Fruit fly (Drosophila melanogaster) whole organism, embryonic: Measurements from ENCODE around the gene Snx3.

ENCODE experiments used
- Ada2b ChIP-seq: fragments of 200-800 bp; sonication (Bioruptor generic); IDR thresholded peaks from 2 replicates; pipeline ENCODE4 v1.3.6; 2022; ENCODE audit warnings: missing biosample characterization, missing genetic modification characterization
- Bdp1 ChIP-seq: fragments of 200-800 bp; sonication (Bioruptor generic); optimal IDR thresholded peaks from 3 replicates; lab custom pipeline; 2016; ENCODE audit warnings: missing biosample characterization, missing genetic modification characterization
- CG11723 ChIP-seq: fragments of 200-800 bp; sonication (Bioruptor generic); optimal IDR thresholded peaks from 2 replicates; lab custom pipeline; 2017; ENCODE audit warnings: missing biosample characterization, mild to moderate bottlenecking, missing genetic modification characterization
- CG13624 ChIP-seq: fragments of 200-800 bp; sonication (Bioruptor generic); optimal IDR thresholded peaks from 2 replicates; lab custom pipeline; 2016; ENCODE audit warnings: missing biosample characterization, missing genetic modification characterization
- CG14667 ChIP-seq: fragments of 200-800 bp; sonication (Bioruptor generic); IDR thresholded peaks from 2 replicates; pipeline ENCODE4 v1.3.6; 2022; ENCODE audit warnings: missing biosample characterization, missing genetic modification characterization
- CG15011 ChIP-seq: fragments of 200-800 bp; sonication (Bioruptor generic); optimal IDR thresholded peaks from 3 replicates; lab custom pipeline; 2018; ENCODE audit warnings: missing biosample characterization, mild to moderate bottlenecking, missing genetic modification characterization
- CG15514 ChIP-seq: fragments of 200-800 bp; sonication (Bioruptor generic); optimal IDR thresholded peaks from 3 replicates; lab custom pipeline; 2017; ENCODE audit warnings: missing biosample characterization, missing genetic modification characterization, mild to moderate bottlenecking, moderate library complexity, missing genetic modification reagents
- CG15601 ChIP-seq: fragments of 200-800 bp; sonication (Bioruptor generic); optimal IDR thresholded peaks from 3 replicates; lab custom pipeline; 2019; ENCODE audit warnings: missing biosample characterization, mild to moderate bottlenecking, missing genetic modification characterization, moderate library complexity
- CG17328 ChIP-seq: fragments of 200-800 bp; sonication (Bioruptor generic); IDR thresholded peaks from 2 replicates; pipeline ENCODE4 v1.3.6; 2022; ENCODE audit warnings: missing biosample characterization, missing genetic modification characterization
- CG17385 ChIP-seq: fragments of 200-800 bp; sonication (Bioruptor generic); optimal IDR thresholded peaks from 3 replicates; lab custom pipeline; 2018; ENCODE audit warnings: missing biosample characterization, mild to moderate bottlenecking, missing genetic modification characterization
- CG17912 ChIP-seq: fragments of 200-800 bp; sonication (Bioruptor generic); optimal IDR thresholded peaks from 2 replicates; lab custom pipeline; 2018; ENCODE audit warnings: missing biosample characterization, mild to moderate bottlenecking, missing genetic modification characterization
- CG18011 ChIP-seq: fragments of 200-800 bp; sonication (Bioruptor generic); optimal IDR thresholded peaks from 2 replicates; lab custom pipeline; 2017; ENCODE audit warnings: missing biosample characterization, missing genetic modification characterization, mild to moderate bottlenecking, moderate library complexity, missing genotype
- CG2116 ChIP-seq: fragments of 200-800 bp; sonication (Bioruptor generic); optimal IDR thresholded peaks from 3 replicates; lab custom pipeline; 2018; ENCODE audit warnings: missing biosample characterization, mild to moderate bottlenecking, missing genetic modification characterization
- CG2678 ChIP-seq: fragments of 200-800 bp; sonication (Bioruptor generic); optimal IDR thresholded peaks from 3 replicates; lab custom pipeline; 2019; ENCODE audit warnings: missing biosample characterization, mild to moderate bottlenecking, missing genetic modification characterization, moderate library complexity
- CG4707 ChIP-seq: fragments of 200-800 bp; sonication (Bioruptor generic); optimal IDR thresholded peaks from 2 replicates; lab custom pipeline; 2018; ENCODE audit warnings: missing biosample characterization, mild to moderate bottlenecking, missing genetic modification characterization, moderate library complexity
- CG6791 ChIP-seq: fragments of 200-800 bp; sonication (Bioruptor generic); IDR thresholded peaks from 3 replicates; pipeline ENCODE4 v1.3.6; 2022; ENCODE audit warnings: missing biosample characterization, missing genetic modification characterization; ENCODE audit not compliant: partially characterized antibody
- CG8290 ChIP-seq, 3 experiments: fragments of 200-800 bp; sonication (Bioruptor generic); optimal IDR thresholded peaks; 2 replicates each; lab custom pipeline; 2016 to 2019; ENCODE audit warnings: missing biosample characterization in 3 of 3, missing genetic modification characterization in 3 of 3, mild to moderate bottlenecking in 2 of 3, moderate library complexity in 1 of 3
- CG8478 ChIP-seq: fragments of >200 bp; optimal IDR thresholded peaks from 2 replicates; lab custom pipeline; 2018
- Dp ChIP-seq: fragments of 200-800 bp; sonication (Bioruptor generic); optimal IDR thresholded peaks from 2 replicates; lab custom pipeline; 2018; ENCODE audit warnings: missing biosample characterization, mild to moderate bottlenecking, missing genetic modification characterization, moderate library complexity
- Hr51 ChIP-seq, 2 experiments: fragments of 200-800 bp; sonication (Bioruptor generic); optimal IDR thresholded peaks; 2 replicates in 1 of 2; 3 replicates in 1 of 2; lab custom pipeline; 2016 to 2018; ENCODE audit warnings: missing biosample characterization in 2 of 2, missing genetic modification characterization in 2 of 2, mild to moderate bottlenecking in 1 of 2, moderate library complexity in 1 of 2
- Mad ChIP-seq: fragments of 200-800 bp; sonication (Bioruptor generic); optimal IDR thresholded peaks from 2 replicates; lab custom pipeline; 2016; ENCODE audit warnings: missing biosample characterization, missing genetic modification characterization
- Med ChIP-seq: fragments of 200-800 bp; sonication (Bioruptor generic); peaks from one replicate; lab custom pipeline; 2016; ENCODE audit warnings: missing biosample characterization, missing genetic modification characterization, mild to moderate bottlenecking, inconsistent platforms, moderate library complexity
- Meics ChIP-seq: fragments of 200-800 bp; sonication (Bioruptor generic); optimal IDR thresholded peaks from 2 replicates; lab custom pipeline; 2017; ENCODE audit warnings: missing biosample characterization, mild to moderate bottlenecking, missing genetic modification characterization
- Mes4 ChIP-seq: fragments of 200-800 bp; sonication (Bioruptor generic); optimal IDR thresholded peaks from 2 replicates; lab custom pipeline; 2016; ENCODE audit warnings: missing biosample characterization, missing genetic modification characterization
- NC2α ChIP-seq: fragments of 200-800 bp; sonication (Bioruptor generic); optimal IDR thresholded peaks from 2 replicates; lab custom pipeline; 2016; ENCODE audit warnings: missing biosample characterization, missing genetic modification characterization
- Nf-YA ChIP-seq: fragments of 200-800 bp; sonication (Bioruptor generic); IDR thresholded peaks from 2 replicates; pipeline ENCODE4 v1.3.6; 2022; ENCODE audit warnings: missing biosample characterization, missing genetic modification characterization
- Oli ChIP-seq: fragments of 200-800 bp; sonication (Bioruptor generic); optimal IDR thresholded peaks from 2 replicates; lab custom pipeline; 2018; ENCODE audit warnings: missing biosample characterization, mild to moderate bottlenecking, missing genetic modification characterization, moderate library complexity
- Ssrp ChIP-seq: fragments of 200-800 bp; sonication (Bioruptor generic); optimal IDR thresholded peaks from 2 replicates; lab custom pipeline; 2018; ENCODE audit warnings: missing biosample characterization, mild to moderate bottlenecking, missing genetic modification characterization, moderate library complexity
- Vsx1 ChIP-seq: fragments of 200-800 bp; sonication (Bioruptor generic); optimal IDR thresholded peaks from 2 replicates; lab custom pipeline; 2017; ENCODE audit warnings: missing biosample characterization, mild to moderate bottlenecking, missing genetic modification characterization, missing genetic modification reagents
- Xbp1 ChIP-seq: fragments of 200-800 bp; sonication (Bioruptor generic); optimal IDR thresholded peaks from 3 replicates; lab custom pipeline; 2016; ENCODE audit warnings: missing biosample characterization, mild to moderate bottlenecking, missing genetic modification characterization
- abd-A ChIP-seq: fragments of 200-800 bp; sonication (Bioruptor generic); optimal IDR thresholded peaks from 3 replicates; lab custom pipeline; 2019; ENCODE audit warnings: missing biosample characterization, mild to moderate bottlenecking, missing genetic modification characterization, moderate library complexity
- ap ChIP-seq: fragments of 200-800 bp; sonication (Bioruptor generic); IDR thresholded peaks from 2 replicates; pipeline ENCODE4 v1.3.6; 2022; ENCODE audit warnings: missing biosample characterization, missing genetic modification characterization
- ara ChIP-seq: fragments of 200-800 bp; sonication (Bioruptor generic); IDR thresholded peaks from 2 replicates; pipeline ENCODE4 v1.3.6; 2022; ENCODE audit warnings: missing biosample characterization, missing genetic modification characterization
- ase ChIP-seq: fragments of 200-800 bp; sonication (Bioruptor generic); IDR thresholded peaks from 3 replicates; pipeline ENCODE4 v1.3.6; 2022; ENCODE audit warnings: missing biosample characterization, missing genetic modification characterization
- az2 ChIP-seq: fragments of 200-800 bp; sonication (Bioruptor generic); optimal IDR thresholded peaks from 3 replicates; lab custom pipeline; 2016; ENCODE audit warnings: missing biosample characterization, missing genetic modification characterization
- bab2 ChIP-seq: fragments of 200-800 bp; sonication (Bioruptor generic); optimal IDR thresholded peaks from 2 replicates; lab custom pipeline; 2016; ENCODE audit warnings: missing biosample characterization, missing genetic modification characterization
- btn ChIP-seq: fragments of 200-800 bp; sonication (Bioruptor generic); optimal IDR thresholded peaks from 2 replicates; lab custom pipeline; 2016; ENCODE audit warnings: missing biosample characterization, missing genetic modification characterization
- ci ChIP-seq: fragments of 200-800 bp; sonication (Bioruptor generic); IDR thresholded peaks from 3 replicates; pipeline ENCODE4 v1.3.6; 2022; ENCODE audit warnings: missing biosample characterization, missing genetic modification characterization
- da ChIP-seq: fragments of 200-800 bp; sonication (Bioruptor generic); optimal IDR thresholded peaks from 2 replicates; lab custom pipeline; 2016; ENCODE audit warnings: missing biosample characterization, missing genetic modification characterization
- esg ChIP-seq: fragments of 200-800 bp; sonication (Bioruptor generic); conservative IDR thresholded peaks from 2 replicates; pipeline ENCODE4 v1.3.6; 2022; ENCODE audit warnings: missing biosample characterization, missing genetic modification characterization
- h ChIP-seq: fragments of >200 bp; optimal IDR thresholded peaks from 2 replicates; lab custom pipeline; 2017
- hkb ChIP-seq, 2 experiments: fragments of 200-800 bp in 1 of 2; fragments of >200 bp in 1 of 2; sonication (Bioruptor generic) in 1 of 2; IDR thresholded peaks in 1 of 2; optimal IDR thresholded peaks in 1 of 2; 2 replicates each; pipeline versions ENCODE4 v1.3.6 to Lab custom; 2017 to 2022; ENCODE audit warnings: missing biosample characterization in 1 of 2, missing genetic modification characterization in 1 of 2
- ken ChIP-seq: fragments of 200-800 bp; sonication (Bioruptor generic); IDR thresholded peaks from 3 replicates; pipeline ENCODE4 v1.3.6; 2022; ENCODE audit warnings: missing biosample characterization, missing genetic modification characterization
- lov ChIP-seq, 2 experiments: fragments of 200-800 bp in 1 of 2; fragments of >200 bp in 1 of 2; sonication (Bioruptor generic) in 1 of 2; IDR thresholded peaks in 1 of 2; optimal IDR thresholded peaks in 1 of 2; 2 replicates in 1 of 2; 3 replicates in 1 of 2; pipeline versions ENCODE4 v1.3.6 to Lab custom; 2017 to 2022; ENCODE audit warnings: missing biosample characterization in 1 of 2, missing genetic modification characterization in 1 of 2
- phol ChIP-seq: fragments of 200-800 bp; sonication (Bioruptor generic); optimal IDR thresholded peaks from 3 replicates; lab custom pipeline; 2018; ENCODE audit warnings: missing biosample characterization, mild to moderate bottlenecking, missing genetic modification characterization, moderate library complexity
- slp2 ChIP-seq: fragments of 200-800 bp; sonication (Bioruptor generic); optimal IDR thresholded peaks from 2 replicates; lab custom pipeline; 2016; ENCODE audit warnings: missing biosample characterization, missing genetic modification characterization
- sqz ChIP-seq: fragments of 200-800 bp; sonication (Bioruptor generic); optimal IDR thresholded peaks from 3 replicates; lab custom pipeline; 2018; ENCODE audit warnings: missing biosample characterization, mild to moderate bottlenecking, missing genetic modification characterization
- stwl ChIP-seq: fragments of 200-800 bp; sonication (Bioruptor generic); optimal IDR thresholded peaks from 3 replicates; lab custom pipeline; 2018; ENCODE audit warnings: missing biosample characterization, mild to moderate bottlenecking, missing genetic modification characterization, moderate library complexity

Snx3 gene

dm6 chr3R:12644621-12645310 is 16.9 kb downstream of the Snx3 start (continued):
- TF ChIP-seq CG11723 (GFP tag; lab: Kevin White, UChicago) (no peak), lov (optimal IDR thresholded peaks at IDR 0.05; lab: Kevin White, UChicago) (no peak), lov (GFP tag; IDR thresholded peaks at IDR 0.05; lab: Robert Waterston, UW) (no peak), CG17385 (no peak), bab2 (GFP tag; lab: Kevin White, UChicago) (peak; percentile 11), Ssrp (tag; lab: Kevin White, UChicago) (peak; percentile 4), Nf-YA (GFP tag; lab: Robert Waterston, UW) (no peak), h (lab: Kevin White, UChicago) (no peak), CG15514 (no peak), CG17328 (GFP tag; lab: Robert Waterston, UW) (0 out of 2 replicates have a peak, but pooled peaks have one; percentile 19), abd-A (tag; lab: Kevin White, UChicago) (no peak), CG15601 (no peak), CG15011 (no peak), CG4707 (GFP tag; lab: Kevin White, UChicago) (peak; percentile 16), CG17912 (GFP tag; lab: Kevin White, UChicago) (no peak), Mad (GFP tag; lab: Kevin White, UChicago) (no peak), CG6791 (GFP tag; lab: Robert Waterston, UW) (no peak), ara (GFP tag; lab: Robert Waterston, UW) (no peak), CG8478 (lab: Kevin White, UChicago) (no peak), esg (GFP tag; lab: Robert Waterston, UW) (0 out of 2 replicates have a peak, but pooled peaks have one; percentile 12), ap (GFP tag; lab: Robert Waterston, UW) (0 out of 2 replicates have a peak, but pooled peaks have one; percentile 7), ken (no peak), Med (GFP tag; lab: Kevin White, UChicago) (peak; percentile 65), btn (GFP tag; lab: Kevin White, UChicago) (no peak), CG18011 (GFP tag; lab: Kevin White, UChicago) (no peak), Ada2b (GFP tag; lab: Robert Waterston, UW) (no peak), Dp (GFP tag; lab: Kevin White, UChicago) (no peak), phol (tag; lab: Kevin White, UChicago) (peak; percentile 6), CG2116 (no peak), Vsx1 (GFP tag; lab: Kevin White, UChicago) (no peak), da (GFP tag; lab: Kevin White, UChicago) (no peak), hkb (optimal IDR thresholded peaks at IDR 0.05; lab: Kevin White, UChicago) (no peak), hkb (GFP tag; IDR thresholded peaks at IDR 0.05; lab: Robert Waterston, UW) (no peak), CG13624 (GFP tag; lab: Kevin White, UChicago) (no peak), az2 (no peak), Xbp1 (GFP tag; lab: Kevin White, UChicago) (peak; percentile 20), CG2678 (tag; lab: Kevin White, UChicago) (peak; percentile 29), sqz (GFP tag; lab: Kevin White, UChicago) (no peak), NC2α (GFP tag; lab: Kevin White, UChicago) (no peak), ci (0 out of 3 replicates have a peak, but pooled peaks have one; percentile 51), stwl (tag; lab: Kevin White, UChicago) (no peak), Bdp1 (GFP tag; lab: Kevin White, UChicago) (no peak), ase (GFP tag; lab: Robert Waterston, UW) (0 out of 3 replicates have a peak, but pooled peaks have one; percentile 7), Oli (tag; lab: Kevin White, UChicago) (peak; percentile 47), Hr51 (GFP tag; optimal IDR thresholded peaks at IDR 0.05; lab: Kevin White, UChicago) (peak in 1 of 2 experiments; percentile 34), slp2 (GFP tag; lab: Kevin White, UChicago) (no peak), Mes4 (GFP tag; lab: Kevin White, UChicago) (peak; percentile 19), CG14667 (no peak), Meics (GFP tag; lab: Kevin White, UChicago) (no peak), CG8290 (GFP tag; optimal IDR thresholded peaks at IDR 0.05; lab: Kevin White, UChicago) (no peak), CG8290 (tag; optimal IDR thresholded peaks at IDR 0.05; lab: Kevin White, UChicago) (no peak)
